Worm (Caenorhabditis elegans) whole organism, L2 larva: ENCODE measurements around the gene nas-13.

Source experiments
- C34F6.9 ChIP-seq: fragments of 150-350 bp; optimal IDR thresholded peaks from 2 replicates; lab custom pipeline; 2014; ENCODE audit warnings: missing biosample characterization, missing genetic modification characterization
- F13H6.1 ChIP-seq: sonication (generic microtip); optimal IDR thresholded peaks from 2 replicates; lab custom pipeline; 2016; ENCODE audit warnings: missing genetic modification characterization, missing compliant biosample characterization
- R02D3.7 ChIP-seq: fragments of 150-350 bp; optimal IDR thresholded peaks from 2 replicates; lab custom pipeline; 2014; ENCODE audit warnings: missing biosample characterization, missing genetic modification characterization
- Y55F3AM.14 ChIP-seq: fragments of 200-800 bp; sonication (Bioruptor generic); optimal IDR thresholded peaks from 2 replicates; lab custom pipeline; 2018; ENCODE audit warnings: mild to moderate bottlenecking, missing genetic modification characterization, missing compliant biosample characterization
- ZK546.5 ChIP-seq: sonication (generic microtip); optimal IDR thresholded peaks from 2 replicates; lab custom pipeline; 2017; ENCODE audit warnings: missing biosample characterization, missing genetic modification characterization
- alr-1 ChIP-seq: fragments of 150-350 bp; optimal IDR thresholded peaks from 2 replicates; lab custom pipeline; 2014; ENCODE audit warnings: missing biosample characterization, missing genetic modification characterization
- aly-2 ChIP-seq: fragments of 150-350 bp; optimal IDR thresholded peaks from 2 replicates; lab custom pipeline; 2014; ENCODE audit warnings: missing biosample characterization, missing genetic modification characterization
- ama-1 ChIP-seq: fragments of 150-350 bp; optimal IDR thresholded peaks from 2 replicates; lab custom pipeline; 2018; ENCODE audit warnings: inconsistent platforms
- blmp-1 ChIP-seq: sonication (generic microtip); optimal IDR thresholded peaks from 2 replicates; lab custom pipeline; 2017; ENCODE audit warnings: missing genetic modification characterization, mild to moderate bottlenecking, missing compliant biosample characterization, antibody characterized with exemption, moderate library complexity; ENCODE audit not compliant: insufficient read depth
- ceh-16 ChIP-seq: fragments of 150-350 bp; optimal IDR thresholded peaks from 2 replicates; lab custom pipeline; 2014; ENCODE audit warnings: missing biosample characterization, missing genetic modification characterization
- ceh-82 ChIP-seq: fragments of 150-350 bp; optimal IDR thresholded peaks from 2 replicates; lab custom pipeline; 2014; ENCODE audit warnings: missing biosample characterization, missing genetic modification characterization
- crh-2 ChIP-seq: sonication (generic microtip); optimal IDR thresholded peaks from 2 replicates; lab custom pipeline; 2017; ENCODE audit warnings: missing biosample characterization, missing genetic modification characterization
- egl-27 ChIP-seq: sonication (generic microtip); optimal IDR thresholded peaks from 3 replicates; lab custom pipeline; 2017; ENCODE audit warnings: missing biosample characterization, missing genetic modification reagents, missing genetic modification characterization
- elt-1 ChIP-seq: fragments of 150-350 bp; optimal IDR thresholded peaks from 2 replicates; lab custom pipeline; 2014; ENCODE audit warnings: missing biosample characterization, missing genetic modification characterization
- elt-3 ChIP-seq: sonication (generic microtip); optimal IDR thresholded peaks from 2 replicates; lab custom pipeline; 2017; ENCODE audit warnings: missing biosample characterization, missing genetic modification characterization
- fos-1 ChIP-seq: fragments of 150-350 bp; optimal IDR thresholded peaks from 2 replicates; lab custom pipeline; 2014; ENCODE audit warnings: missing biosample characterization, missing genetic modification characterization
- gmeb-1 ChIP-seq: fragments of 150-350 bp; optimal IDR thresholded peaks from 2 replicates; lab custom pipeline; 2014; ENCODE audit warnings: missing biosample characterization, missing genetic modification characterization
- lin-11 ChIP-seq: fragments of 150-350 bp; sonication (generic microtip); optimal IDR thresholded peaks from 2 replicates; lab custom pipeline; 2014; ENCODE audit warnings: missing biosample characterization, missing genetic modification characterization, inconsistent platforms, mixed read lengths
- lin-39 ChIP-seq: fragments of 150-350 bp; optimal IDR thresholded peaks from 2 replicates; lab custom pipeline; 2014; ENCODE audit warnings: missing biosample characterization, missing genetic modification reagents, missing genetic modification characterization
- lsy-2 ChIP-seq, 2 experiments: fragments of 150-350 bp in 1 of 2; sonication (generic microtip) in 1 of 2; optimal IDR thresholded peaks; 2 replicates each; lab custom pipeline; 2014 to 2017; ENCODE audit warnings: missing biosample characterization in 2 of 2, missing genetic modification characterization in 2 of 2
- mab-5 ChIP-seq: fragments of 150-350 bp; optimal IDR thresholded peaks from 2 replicates; lab custom pipeline; 2014; ENCODE audit warnings: missing biosample characterization, missing genetic modification characterization
- mbf-1 ChIP-seq: sonication (generic microtip); optimal IDR thresholded peaks from 2 replicates; lab custom pipeline; 2017; ENCODE audit warnings: missing biosample characterization, missing genetic modification characterization
- mdl-1 ChIP-seq, 2 experiments: fragments of 150-350 bp in 1 of 2; sonication (generic microtip) in 1 of 2; optimal IDR thresholded peaks; 2 replicates each; lab custom pipeline; 2017; ENCODE audit warnings: missing biosample characterization in 2 of 2, missing genetic modification characterization in 2 of 2
- nhr-11 ChIP-seq: fragments of 150-350 bp; optimal IDR thresholded peaks from 2 replicates; lab custom pipeline; 2014; ENCODE audit warnings: missing biosample characterization, missing genetic modification characterization
- nhr-12 ChIP-seq: fragments of 150-350 bp; optimal IDR thresholded peaks from 2 replicates; lab custom pipeline; 2014; ENCODE audit warnings: missing biosample characterization, missing genetic modification characterization
- nhr-129 ChIP-seq: fragments of 150-350 bp; optimal IDR thresholded peaks from 2 replicates; lab custom pipeline; 2014; ENCODE audit warnings: missing biosample characterization, missing genetic modification characterization
- nhr-21 ChIP-seq: fragments of 150-350 bp; optimal IDR thresholded peaks from 2 replicates; lab custom pipeline; 2014; ENCODE audit warnings: missing biosample characterization, missing genetic modification characterization
- nhr-23 ChIP-seq: fragments of 150-350 bp; optimal IDR thresholded peaks from 2 replicates; lab custom pipeline; 2014; ENCODE audit warnings: missing biosample characterization, missing genetic modification reagents, missing genetic modification characterization
- nhr-237 ChIP-seq: fragments of 150-350 bp; optimal IDR thresholded peaks from 2 replicates; lab custom pipeline; 2014; ENCODE audit warnings: missing biosample characterization, missing genetic modification characterization
- nhr-25 ChIP-seq: fragments of 150-350 bp; sonication (generic microtip); optimal IDR thresholded peaks from 3 replicates; lab custom pipeline; 2014; ENCODE audit warnings: missing biosample characterization, missing genetic modification characterization
- nhr-6 ChIP-seq: fragments of 150-350 bp; optimal IDR thresholded peaks from 2 replicates; lab custom pipeline; 2014; ENCODE audit warnings: missing biosample characterization, missing genetic modification characterization
- nhr-77 ChIP-seq: fragments of 150-350 bp; optimal IDR thresholded peaks from 2 replicates; lab custom pipeline; 2014; ENCODE audit warnings: missing biosample characterization, missing genetic modification characterization
- peb-1 ChIP-seq: fragments of 150-350 bp; optimal IDR thresholded peaks from 2 replicates; lab custom pipeline; 2014; ENCODE audit warnings: missing biosample characterization, missing genetic modification characterization
- skn-1 ChIP-seq: sonication (generic microtip); optimal IDR thresholded peaks from 2 replicates; lab custom pipeline; 2017; ENCODE audit warnings: missing biosample characterization, missing genetic modification characterization
- sma-3 ChIP-seq: sonication (generic microtip); optimal IDR thresholded peaks from 2 replicates; lab custom pipeline; 2016; ENCODE audit warnings: missing genetic modification reagents, missing genetic modification characterization, missing compliant biosample characterization
- sma-9 ChIP-seq, 2 experiments: fragments of 150-350 bp in 1 of 2; sonication (generic microtip) in 1 of 2; optimal IDR thresholded peaks; 2 replicates each; lab custom pipeline; 2014 to 2016; ENCODE audit warnings: missing genetic modification characterization in 2 of 2, mild to moderate bottlenecking in 1 of 2, missing biosample characterization in 1 of 2, missing compliant biosample characterization in 1 of 2, missing genetic modification reagents in 1 of 2, moderate library complexity in 1 of 2
- snpc-4 ChIP-seq: fragments of 150-350 bp; optimal IDR thresholded peaks from 2 replicates; lab custom pipeline; 2014; ENCODE audit warnings: missing biosample characterization, missing genetic modification characterization
- unc-62 ChIP-seq: fragments of 150-350 bp; optimal IDR thresholded peaks from 2 replicates; lab custom pipeline; 2014; ENCODE audit warnings: missing biosample characterization, missing genetic modification reagents, missing genetic modification characterization
- zag-1 ChIP-seq: fragments of 150-350 bp; optimal IDR thresholded peaks from 2 replicates; lab custom pipeline; 2014; ENCODE audit warnings: missing biosample characterization, missing genetic modification characterization
- ztf-1 ChIP-seq: fragments of 200-800 bp; sonication (Bioruptor generic); conservative IDR thresholded peaks from 2 replicates; pipeline ENCODE4 v1.3.6; 2022; ENCODE audit warnings: missing genetic modification characterization, missing compliant biosample characterization
- ztf-4 ChIP-seq: fragments of 150-350 bp; optimal IDR thresholded peaks from 2 replicates; lab custom pipeline; 2014; ENCODE audit warnings: missing biosample characterization, missing genetic modification characterization

Gene nas-13

DNA sequence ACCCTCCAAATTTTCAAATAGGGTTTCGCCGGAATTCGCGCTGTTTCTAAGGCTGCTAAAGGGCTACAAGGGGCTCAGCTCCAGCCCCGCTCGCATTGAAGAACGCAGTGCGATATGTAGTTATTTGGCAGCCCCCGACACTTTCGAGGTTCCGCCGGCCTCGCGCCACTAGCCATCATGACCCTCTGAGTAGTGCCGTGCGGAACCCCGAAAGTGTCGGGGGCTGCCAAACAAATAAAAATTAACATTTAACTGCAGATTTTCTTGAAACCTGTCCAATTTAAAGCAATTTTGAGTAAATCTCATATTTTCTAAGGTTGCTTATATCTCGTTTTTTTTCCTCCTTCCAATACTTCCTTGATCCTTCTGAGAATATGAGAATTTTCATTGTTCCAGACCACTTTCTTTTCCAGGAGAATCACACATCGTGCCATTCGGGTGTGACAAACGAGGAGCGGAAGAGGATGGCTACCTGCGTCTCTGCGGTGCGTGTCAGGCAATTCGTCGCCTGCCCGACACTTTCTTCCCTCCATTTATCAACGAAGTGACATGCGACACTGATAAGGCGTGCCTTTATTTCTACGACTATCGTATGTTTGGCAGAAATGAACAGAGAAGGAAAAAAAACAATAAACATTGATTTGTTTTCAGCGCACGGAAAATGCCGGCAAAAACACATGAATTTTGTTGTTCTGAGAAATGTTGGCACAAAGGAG lies 4.2 kb downstream of the nas-13 start:
- TF ChIP-seq crh-2 (tag; lab: Kevin White, UChicago) (peak; percentile 22), nhr-237 (tag; lab: Kevin White, UChicago) (no peak), ZK546.5 (tag; lab: Kevin White, UChicago) (no peak), mab-5 (tag; lab: Kevin White, UChicago) (no peak), Y55F3AM.14 (GFP tag; lab: Kevin White, UChicago) (no peak), nhr-11 (tag; lab: Kevin White, UChicago) (no peak), C34F6.9 (tag; lab: Kevin White, UChicago) (no peak), ztf-1 (no peak), skn-1 (tag; lab: Kevin White, UChicago) (no peak), ama-1 (lab: Kevin White, UChicago) (no peak), nhr-23 (tag; lab: Kevin White, UChicago) (no peak), R02D3.7 (tag; lab: Kevin White, UChicago) (no peak), nhr-12 (no peak), snpc-4 (tag; lab: Kevin White, UChicago) (no peak), nhr-77 (no peak), zag-1 (tag; lab: Kevin White, UChicago) (no peak), gmeb-1 (tag; lab: Kevin White, UChicago) (peak; percentile 5), ztf-4 (no peak), aly-2 (no peak), sma-9 (GFP tag; optimal IDR thresholded peaks at IDR 0.05; lab: Kevin White, UChicago) (peak; percentile 24), sma-9 (tag; optimal IDR thresholded peaks at IDR 0.05; lab: Kevin White, UChicago) (no peak), nhr-129 (no peak), lin-39 (no peak), nhr-6 (tag; lab: Kevin White, UChicago) (no peak), F13H6.1 (no peak), blmp-1 (tag; lab: Kevin White, UChicago) (no peak), mbf-1 (tag; lab: Kevin White, UChicago) (no peak), ceh-16 (tag; lab: Kevin White, UChicago) (no peak), fos-1 (peak; percentile 85), sma-3 (GFP tag; lab: Kevin White, UChicago) (peak; percentile 39), mdl-1 (tag; optimal IDR thresholded peaks at IDR 0.05; lab: Kevin White, UChicago) (no peak), elt-1 (tag; lab: Kevin White, UChicago) (no peak), ceh-82 (tag; lab: Kevin White, UChicago) (no peak), lin-11 (no peak), unc-62 (GFP tag; lab: Kevin White, UChicago) (no peak)
- TF ChIP-seq, all 48 proteins: peak for 5

DNA sequence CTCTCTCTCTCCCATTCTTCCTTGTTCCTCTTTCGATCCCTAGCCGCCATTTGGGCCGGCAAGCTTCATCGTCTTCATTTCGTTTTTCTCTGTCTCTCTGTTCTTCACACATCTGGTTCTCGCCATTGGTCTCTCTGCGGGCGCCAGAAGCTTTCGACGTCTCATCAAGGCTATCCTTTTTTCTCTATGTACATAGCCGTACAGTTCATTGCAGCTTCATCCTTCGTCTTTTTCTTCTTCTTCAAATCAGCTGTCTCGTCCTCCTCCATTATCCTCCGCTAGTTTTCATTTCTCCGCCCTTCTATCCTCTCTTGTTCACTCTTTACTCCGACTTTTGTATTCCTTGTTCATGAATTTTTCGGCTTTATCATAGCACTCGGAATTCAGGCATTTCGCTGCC lies 7.4 kb downstream of the nas-13 start, which contains the start of gene F39D8.3:
Gene F39D8.3 (plus strand): TSS at position 301 of the 400 bp plus-strand sequence.
- TF ChIP-seq mbf-1 (tag; lab: Kevin White, UChicago) (no peak), elt-3 (no peak), ZK546.5 (tag; lab: Kevin White, UChicago) (no peak), nhr-25 (no peak), alr-1 (tag; lab: Kevin White, UChicago) (no peak), F13H6.1 (no peak), R02D3.7 (tag; lab: Kevin White, UChicago) (no peak), lin-39 (no peak), egl-27 (no peak), ama-1 (lab: Kevin White, UChicago) (no peak), aly-2 (no peak), snpc-4 (tag; lab: Kevin White, UChicago) (no peak)

DNA sequence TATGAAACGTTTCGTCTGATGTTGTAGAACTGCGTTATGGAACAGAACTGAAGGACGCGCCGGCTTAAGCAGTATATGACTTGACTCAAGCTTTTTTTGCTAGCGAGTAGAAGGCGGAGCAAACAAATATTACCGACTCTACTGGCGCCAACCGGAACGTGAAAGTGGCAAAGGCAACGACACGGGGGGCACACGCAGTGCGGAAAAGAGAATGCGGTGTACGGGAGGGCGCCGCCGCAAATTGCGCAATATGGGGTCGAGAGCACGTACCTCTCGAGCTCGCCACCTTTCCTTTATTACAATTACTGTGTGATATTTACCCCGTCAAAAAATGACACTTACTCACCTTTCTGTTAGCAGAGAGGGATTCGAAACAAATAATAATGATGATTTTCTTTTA lies 12.8 kb downstream of the nas-13 start, which contains the start of gene pqn-36:
Gene pqn-36 (minus strand): TSS at position 268 of the 400 bp plus-strand sequence.
- TF ChIP-seq F13H6.1: peak; percentile 3
- TF ChIP-seq nhr-129: no peak
- TF ChIP-seq, all 48 proteins: peak for 1

DNA sequence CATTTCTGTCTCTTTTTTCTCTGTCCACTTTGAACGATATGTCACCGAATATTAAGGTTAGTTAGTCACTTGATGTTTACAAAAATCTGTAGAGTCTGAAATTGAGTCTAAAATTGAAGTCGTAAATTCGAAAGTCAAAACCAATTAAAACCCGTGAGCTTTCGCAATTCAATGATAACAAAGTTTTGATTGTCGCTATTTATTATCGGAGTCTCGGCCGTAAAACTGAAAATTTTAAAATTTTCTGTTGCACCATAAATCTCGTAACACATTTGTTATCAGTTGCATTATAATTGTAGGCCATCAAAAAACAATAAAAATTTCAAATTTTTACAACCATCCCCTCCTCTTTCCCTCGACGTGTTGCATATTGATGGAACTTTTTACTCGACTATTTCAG lies 19.5 kb downstream of the nas-13 start:
- no peak for TF ChIP-seq F13H6.1
- no peak for TF ChIP-seq nhr-21 (tag; lab: Kevin White, UChicago)
- peak; percentile 49 for TF ChIP-seq fos-1
- TF ChIP-seq zag-1 (tag; lab: Kevin White, UChicago): no peak
- TF ChIP-seq nhr-11 (tag; lab: Kevin White, UChicago): no peak
- TF ChIP-seq lsy-2 (tag; optimal IDR thresholded peaks at IDR 0.05; lab: Kevin White, UChicago): no peak
- no peak for TF ChIP-seq lin-39
- TF ChIP-seq peb-1 (tag; lab: Kevin White, UChicago): no peak
- no peak for TF ChIP-seq skn-1 (tag; lab: Kevin White, UChicago)
